In the genomic region with DNA sequence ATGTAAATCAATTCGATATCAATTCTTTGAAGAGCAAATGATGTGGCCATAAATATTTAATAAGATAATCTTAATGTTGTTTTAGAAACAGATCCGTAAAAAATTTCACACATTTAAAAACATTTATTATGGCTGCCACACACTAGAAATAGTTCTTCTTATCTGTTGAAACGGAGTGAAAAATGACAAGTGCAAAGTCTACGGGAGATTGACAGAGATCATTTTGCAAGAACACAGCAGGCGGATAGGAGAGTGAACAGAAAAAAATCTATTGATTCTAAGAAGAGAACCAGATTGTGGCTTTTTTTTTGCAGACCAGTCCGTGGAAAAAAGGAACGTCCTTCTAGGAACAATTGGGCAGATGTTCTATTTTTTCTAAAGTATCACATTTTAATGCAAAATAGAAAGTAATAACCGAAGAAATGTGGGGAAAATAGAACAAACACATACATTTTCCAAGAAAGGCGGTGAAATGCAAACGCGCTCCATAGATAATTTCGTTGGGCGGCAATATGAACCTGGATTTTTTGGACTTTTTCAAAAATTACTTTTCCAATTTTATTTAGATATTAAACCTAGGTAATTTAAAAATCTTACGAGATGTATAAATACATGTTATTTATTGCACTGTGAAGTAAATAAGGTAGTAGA, we compare ENCODE assay signal across 2 worm cellular contexts.
TF ChIP-seq lines count a peak whose summit lies in the region.

No protein-coding gene starts in this region.

TF ChIP-seq in whole organism, L4 larva, 104 proteins besides CTCF, POLR2A, EP300 and RAD21 (continued from another document):
- no peak for TF ChIP-seq unc-130 (GFP tag; optimal IDR thresholded peaks at IDR 0.05; lab: Kevin White, UChicago)
- no peak for TF ChIP-seq ceh-28 (tag; optimal IDR thresholded peaks at IDR 0.05; lab: Kevin White, UChicago)
- TF ChIP-seq dmd-9 (GFP tag; IDR thresholded peaks at IDR 0.05; lab: Robert Waterston, UW), result no peak
- no peak for TF ChIP-seq ces-1 (GFP tag; optimal IDR thresholded peaks at IDR 0.05; lab: Kevin White, UChicago)
- no peak for TF ChIP-seq Y105C5A.15 (GFP tag; IDR thresholded peaks at IDR 0.05; lab: Robert Waterston, UW)
- TF ChIP-seq daf-12 (tag; optimal IDR thresholded peaks at IDR 0.05; lab: Kevin White, UChicago), result no peak
- TF ChIP-seq nhr-111 (GFP tag; optimal IDR thresholded peaks at IDR 0.05; lab: Kevin White, UChicago), result no peak
- no peak for TF ChIP-seq sdz-12 (GFP tag; optimal IDR thresholded peaks at IDR 0.05; lab: Kevin White, UChicago)
- TF ChIP-seq daf-19 (GFP tag; conservative IDR thresholded peaks at IDR 0.05; lab: Robert Waterston, UW), result 0 out of 2 replicates have a peak, but pooled peaks have one; percentile 34
- no peak for TF ChIP-seq egl-43 (GFP tag; IDR thresholded peaks at IDR 0.05; lab: Robert Waterston, UW)
- TF ChIP-seq nhr-10 (tag; optimal IDR thresholded peaks at IDR 0.05; lab: Kevin White, UChicago), result no peak
- no peak for TF ChIP-seq nhr-25 (tag; optimal IDR thresholded peaks at IDR 0.05; lab: Kevin White, UChicago; ENCODE audit: borderline replicate concordance, insufficient read depth)
- no peak for TF ChIP-seq Y5F2A.4 (GFP tag; optimal IDR thresholded peaks at IDR 0.05; lab: Kevin White, UChicago)
- TF ChIP-seq spr-3 (GFP tag; optimal IDR thresholded peaks at IDR 0.05; lab: Kevin White, UChicago), result no peak
- no peak for TF ChIP-seq F44E2.7 (GFP tag; IDR thresholded peaks at IDR 0.05; lab: Robert Waterston, UW)
- TF ChIP-seq ctbp-1 (GFP tag; IDR thresholded peaks at IDR 0.05; lab: Robert Waterston, UW), result no peak
- TF ChIP-seq zip-11 (GFP tag; IDR thresholded peaks at IDR 0.05; lab: Robert Waterston, UW), result no peak
- TF ChIP-seq ZK337.2 (GFP tag; IDR thresholded peaks at IDR 0.05; lab: Robert Waterston, UW), result no peak
- no peak for TF ChIP-seq fkh-10 (GFP tag; optimal IDR thresholded peaks at IDR 0.05; lab: Kevin White, UChicago)
- TF ChIP-seq Y75B8A.6 (GFP tag; IDR thresholded peaks at IDR 0.05; lab: Robert Waterston, UW), result no peak
- no peak for TF ChIP-seq hlh-30 (tag; optimal IDR thresholded peaks at IDR 0.05; lab: Kevin White, UChicago; ENCODE audit: insufficient read depth)
- TF ChIP-seq nhr-237 (tag; optimal IDR thresholded peaks at IDR 0.05; lab: Kevin White, UChicago), result no peak
- TF ChIP-seq lsy-2 (tag; optimal IDR thresholded peaks at IDR 0.05; lab: Kevin White, UChicago), result peak in 1 of 2 experiments; percentile 33
- TF ChIP-seq tag-97 (GFP tag; IDR thresholded peaks at IDR 0.05; lab: Robert Waterston, UW), result no peak
- TF ChIP-seq nhr-76 (tag; optimal IDR thresholded peaks at IDR 0.05; lab: Kevin White, UChicago), result no peak
- TF ChIP-seq madf-5 (GFP tag; IDR thresholded peaks at IDR 0.05; lab: Robert Waterston, UW), result no peak
- no peak for TF ChIP-seq saeg-2 (GFP tag; IDR thresholded peaks at IDR 0.05; lab: Robert Waterston, UW)
- no peak for TF ChIP-seq lin-39 (tag; optimal IDR thresholded peaks at IDR 0.05; lab: Kevin White, UChicago)
- no peak for TF ChIP-seq aly-2 (tag; optimal IDR thresholded peaks at IDR 0.05; lab: Kevin White, UChicago)
- no peak for TF ChIP-seq php-3 (GFP tag; IDR thresholded peaks at IDR 0.05; lab: Robert Waterston, UW)
- TF ChIP-seq ztf-11 (tag; optimal IDR thresholded peaks at IDR 0.05; lab: Kevin White, UChicago), result no peak

TF ChIP-seq in whole organism, young adult, 124 proteins besides CTCF, POLR2A, EP300 and RAD21 (continued from another document):
- TF ChIP-seq atf-7 (tag; optimal IDR thresholded peaks at IDR 0.05; lab: Kevin White, UChicago) (no peak), unc-62 (GFP tag; optimal IDR thresholded peaks at IDR 0.05; lab: Kevin White, UChicago) (no peak), F55B11.4 (tag; optimal IDR thresholded peaks at IDR 0.05; lab: Kevin White, UChicago; ENCODE audit: borderline replicate concordance, insufficient read depth) (no peak), hmg-1.2 (GFP tag; IDR thresholded peaks at IDR 0.05; lab: Robert Waterston, UW) (0 out of 2 replicates have a peak, but pooled peaks have one; percentile 8), lir-1 (GFP tag; conservative IDR thresholded peaks at IDR 0.05; lab: Robert Waterston, UW) (no peak), chd-7 (tag; optimal IDR thresholded peaks at IDR 0.05; lab: Kevin White, UChicago) (no peak), attf-3 (GFP tag; conservative IDR thresholded peaks at IDR 0.05; lab: Robert Waterston, UW) (0 out of 2 replicates have a peak, but pooled peaks have one; percentile 8), madf-10 (tag; optimal IDR thresholded peaks at IDR 0.05; lab: Kevin White, UChicago) (no peak), D2030.7 (GFP tag; IDR thresholded peaks at IDR 0.05; lab: Robert Waterston, UW) (peak; percentile 11; the same call in 1 of the 2 replicates), dpl-1 (GFP tag; optimal IDR thresholded peaks at IDR 0.05; lab: Kevin White, UChicago) (peak; percentile 47), akir-1 (GFP tag; optimal IDR thresholded peaks at IDR 0.05; lab: Kevin White, UChicago) (no peak), Y56A3A.18 (GFP tag; IDR thresholded peaks at IDR 0.05; lab: Robert Waterston, UW) (no peak), K12H6.12 (tag; optimal IDR thresholded peaks at IDR 0.05; lab: Kevin White, UChicago) (no peak), lin-35 (GFP tag; optimal IDR thresholded peaks at IDR 0.05; lab: Kevin White, UChicago) (peak in 1 of 3 experiments; percentile 39), somi-1 (GFP tag; optimal IDR thresholded peaks at IDR 0.05; lab: Kevin White, UChicago) (no peak), Y53F4B.3 (GFP tag; IDR thresholded peaks at IDR 0.05; lab: Robert Waterston, UW) (no peak), ztf-25 (GFP tag; IDR thresholded peaks at IDR 0.05; lab: Robert Waterston, UW) (no peak), sdz-38 (tag; optimal IDR thresholded peaks at IDR 0.05; lab: Kevin White, UChicago) (no peak), attf-5 (GFP tag; optimal IDR thresholded peaks at IDR 0.05; lab: Kevin White, UChicago) (no peak), repo-1 (tag; optimal IDR thresholded peaks at IDR 0.05; lab: Kevin White, UChicago) (no peak), hsf-1 (GFP tag; IDR thresholded peaks at IDR 0.05; lab: Robert Waterston, UW) (no peak), madf-3 (GFP tag; IDR thresholded peaks at IDR 0.05; lab: Robert Waterston, UW) (no peak), ztf-18 (tag; optimal IDR thresholded peaks at IDR 0.05; lab: Kevin White, UChicago) (no peak), F10E7.11 (tag; optimal IDR thresholded peaks at IDR 0.05; lab: Kevin White, UChicago) (no peak), bed-2 (GFP tag; IDR thresholded peaks at IDR 0.05; lab: Robert Waterston, UW) (no peak), mcd-1 (GFP tag; IDR thresholded peaks at IDR 0.05; lab: Robert Waterston, UW) (peak; percentile 85), ztf-26 (tag; optimal IDR thresholded peaks at IDR 0.05; lab: Kevin White, UChicago) (peak; percentile 21), nhr-80 (tag; optimal IDR thresholded peaks at IDR 0.05; lab: Kevin White, UChicago) (peak; percentile 54)
